Fruit fly (Drosophila melanogaster) whole organism, embryonic: ENCODE data around the gene Osi12.
A peak's percentile ranks its signal among the peaks of the same experiment; 100 is the strongest.

Experiments used
- ATbp ChIP-seq: fragments of 200-800 bp; sonication (Bioruptor generic); optimal IDR thresholded peaks from 2 replicates; lab custom pipeline; 2017; ENCODE audit warnings: missing biosample characterization, mild to moderate bottlenecking, missing genetic modification characterization, missing genetic modification reagents
- B-H1 ChIP-seq: fragments of 200-800 bp; sonication (Bioruptor generic); IDR thresholded peaks from 3 replicates; pipeline ENCODE4 v1.3.6; 2022; ENCODE audit warnings: missing biosample characterization, missing genetic modification characterization
- Bdp1 ChIP-seq: fragments of 200-800 bp; sonication (Bioruptor generic); optimal IDR thresholded peaks from 3 replicates; lab custom pipeline; 2016; ENCODE audit warnings: missing biosample characterization, missing genetic modification characterization
- Blimp-1 ChIP-seq: fragments of 200-800 bp; sonication (Bioruptor generic); optimal IDR thresholded peaks from 3 replicates; lab custom pipeline; 2018; ENCODE audit warnings: missing biosample characterization, missing genetic modification characterization, mild to moderate bottlenecking, moderate library complexity, missing genetic modification reagents
- CG10979 ChIP-seq: fragments of 200-800 bp; sonication (Bioruptor generic); optimal IDR thresholded peaks from 2 replicates; lab custom pipeline; 2018; ENCODE audit warnings: missing biosample characterization, mild to moderate bottlenecking, missing genetic modification characterization, moderate library complexity
- CG11504 ChIP-seq: fragments of 200-800 bp; sonication (Bioruptor generic); optimal IDR thresholded peaks from 3 replicates; lab custom pipeline; 2019; ENCODE audit warnings: missing biosample characterization, mild to moderate bottlenecking, missing genetic modification characterization, moderate library complexity
- CG14710 ChIP-seq: fragments of 200-800 bp; sonication (Bioruptor generic); optimal IDR thresholded peaks from 3 replicates; lab custom pipeline; 2019; ENCODE audit warnings: missing biosample characterization, mild to moderate bottlenecking, missing genetic modification characterization, moderate library complexity
- CG18262 ChIP-seq: fragments of 200-800 bp; optimal IDR thresholded peaks from 3 replicates; lab custom pipeline; 2019; ENCODE audit warnings: missing biosample characterization, mild to moderate bottlenecking, missing genetic modification characterization, moderate library complexity
- CG2199 ChIP-seq: fragments of 200-800 bp; sonication (Bioruptor generic); IDR thresholded peaks from 3 replicates; pipeline ENCODE4 v1.3.6; 2022; ENCODE audit warnings: missing biosample characterization, missing genetic modification characterization
- CG2875 ChIP-seq: fragments of 200-800 bp; sonication (Bioruptor generic); optimal IDR thresholded peaks from 2 replicates; lab custom pipeline; 2017; ENCODE audit warnings: missing biosample characterization, mild to moderate bottlenecking, missing genetic modification characterization, missing genetic modification reagents
- CG3163 ChIP-seq: fragments of 200-800 bp; sonication (Bioruptor generic); optimal IDR thresholded peaks from 3 replicates; lab custom pipeline; 2016; ENCODE audit warnings: missing biosample characterization, missing genetic modification characterization
- CG3995 ChIP-seq: fragments of 200-800 bp; sonication (Bioruptor generic); optimal IDR thresholded peaks from 3 replicates; lab custom pipeline; 2016; ENCODE audit warnings: missing biosample characterization, missing genetic modification characterization
- CG5953 ChIP-seq: fragments of 200-800 bp; sonication (Bioruptor generic); IDR thresholded peaks from 2 replicates; pipeline ENCODE4 v1.3.6; 2022; ENCODE audit warnings: missing biosample characterization, missing genetic modification characterization
- CG6175 ChIP-seq: fragments of 200-800 bp; sonication (Bioruptor generic); IDR thresholded peaks from 3 replicates; pipeline ENCODE4 v1.3.6; 2022; ENCODE audit warnings: missing biosample characterization, missing genetic modification characterization
- CG6683 ChIP-seq: fragments of 200-800 bp; sonication (Bioruptor generic); optimal IDR thresholded peaks from 2 replicates; lab custom pipeline; 2017; ENCODE audit warnings: missing biosample characterization, mild to moderate bottlenecking, missing genetic modification characterization, missing genetic modification reagents
- CG7556 ChIP-seq: fragments of 200-800 bp; sonication (Bioruptor generic); optimal IDR thresholded peaks from 2 replicates; lab custom pipeline; 2017; ENCODE audit warnings: missing biosample characterization, mild to moderate bottlenecking, missing genetic modification characterization
- CG8290 ChIP-seq, 3 experiments: fragments of 200-800 bp; sonication (Bioruptor generic); optimal IDR thresholded peaks; 2 replicates each; lab custom pipeline; 2016 to 2019; ENCODE audit warnings: missing biosample characterization in 3 of 3, missing genetic modification characterization in 3 of 3, mild to moderate bottlenecking in 2 of 3, moderate library complexity in 1 of 3
- CG8388 ChIP-seq: fragments of 200-800 bp; sonication (Bioruptor generic); optimal IDR thresholded peaks from 2 replicates; lab custom pipeline; 2019; ENCODE audit warnings: missing biosample characterization, mild to moderate bottlenecking, missing genetic modification characterization, moderate library complexity
- CG8924 ChIP-seq: fragments of 200-800 bp; optimal IDR thresholded peaks from 3 replicates; lab custom pipeline; 2019; ENCODE audit warnings: missing biosample characterization, mild to moderate bottlenecking, missing genetic modification characterization, moderate library complexity
- CG9437 ChIP-seq: fragments of 200-800 bp; sonication (Bioruptor generic); optimal IDR thresholded peaks from 2 replicates; lab custom pipeline; 2018; ENCODE audit warnings: missing biosample characterization, mild to moderate bottlenecking, missing genetic modification characterization
- CTCF ChIP-seq: fragments of 200-800 bp; sonication (Bioruptor generic); optimal IDR thresholded peaks from 2 replicates; lab custom pipeline; 2017; ENCODE audit warnings: missing biosample characterization, mild to moderate bottlenecking, missing genetic modification characterization, moderate library complexity
- CoRest ChIP-seq: fragments of 200-800 bp; sonication (Bioruptor generic); optimal IDR thresholded peaks from 3 replicates; lab custom pipeline; 2018; ENCODE audit warnings: missing biosample characterization, mild to moderate bottlenecking, missing genetic modification characterization, moderate library complexity
- D ChIP-seq, 2 experiments: fragments of 200-800 bp in 1 of 2; fragments of >200 bp in 1 of 2; sonication (Bioruptor generic) in 1 of 2; optimal IDR thresholded peaks; 2 replicates in 1 of 2; 3 replicates in 1 of 2; lab custom pipeline; 2017; ENCODE audit warnings: mild to moderate bottlenecking in 1 of 2, missing biosample characterization in 1 of 2, missing genetic modification characterization in 1 of 2, missing genetic modification reagents in 1 of 2
- Dp ChIP-seq: fragments of 200-800 bp; sonication (Bioruptor generic); optimal IDR thresholded peaks from 2 replicates; lab custom pipeline; 2018; ENCODE audit warnings: missing biosample characterization, mild to moderate bottlenecking, missing genetic modification characterization, moderate library complexity
- Eip74EF ChIP-seq, 2 experiments: fragments of 200-800 bp in 1 of 2; fragments of >200 bp in 1 of 2; sonication (Bioruptor generic) in 1 of 2; optimal IDR thresholded peaks; 2 replicates each; lab custom pipeline; 2017 to 2019; ENCODE audit warnings: missing biosample characterization in 2 of 2, missing genetic modification characterization in 2 of 2, mild to moderate bottlenecking in 1 of 2, moderate library complexity in 1 of 2
- Fer2 ChIP-seq: fragments of 200-800 bp; sonication (Bioruptor generic); optimal IDR thresholded peaks from 2 replicates; lab custom pipeline; 2018; ENCODE audit warnings: missing biosample characterization, mild to moderate bottlenecking, missing genetic modification characterization, moderate library complexity
- Hr51 ChIP-seq, 2 experiments: fragments of 200-800 bp; sonication (Bioruptor generic); optimal IDR thresholded peaks; 2 replicates in 1 of 2; 3 replicates in 1 of 2; lab custom pipeline; 2016 to 2018; ENCODE audit warnings: missing biosample characterization in 2 of 2, missing genetic modification characterization in 2 of 2, mild to moderate bottlenecking in 1 of 2, moderate library complexity in 1 of 2
- Myb ChIP-seq: fragments of 200-800 bp; sonication (Bioruptor generic); optimal IDR thresholded peaks from 2 replicates; lab custom pipeline; 2016; ENCODE audit warnings: missing biosample characterization, missing genetic modification characterization
- Nf-YA ChIP-seq: fragments of 200-800 bp; sonication (Bioruptor generic); IDR thresholded peaks from 2 replicates; pipeline ENCODE4 v1.3.6; 2022; ENCODE audit warnings: missing biosample characterization, missing genetic modification characterization
- PHDP ChIP-seq: fragments of 200-800 bp; sonication (Bioruptor generic); optimal IDR thresholded peaks from 3 replicates; lab custom pipeline; 2018; ENCODE audit warnings: missing biosample characterization, mild to moderate bottlenecking, missing genetic modification characterization, moderate library complexity
- Pdp1 ChIP-seq, 2 experiments: fragments of 200-800 bp; sonication (Bioruptor generic); optimal IDR thresholded peaks; 3 replicates each; lab custom pipeline; 2016; ENCODE audit warnings: missing biosample characterization in 2 of 2, missing genetic modification characterization in 2 of 2, mild to moderate bottlenecking in 1 of 2, moderate library complexity in 1 of 2
- Ssrp ChIP-seq: fragments of 200-800 bp; sonication (Bioruptor generic); optimal IDR thresholded peaks from 2 replicates; lab custom pipeline; 2018; ENCODE audit warnings: missing biosample characterization, mild to moderate bottlenecking, missing genetic modification characterization, moderate library complexity
- Trl ChIP-seq, 3 experiments: fragments of >200 bp in 2 of 3; fragments of 200-800 bp in 1 of 3; sonication (Bioruptor generic) in 1 of 3; optimal IDR thresholded peaks; 2 replicates in 1 of 3; 3 replicates in 2 of 3; lab custom pipeline; 2016 to 2017; ENCODE audit warnings: missing biosample characterization in 1 of 3, missing genetic modification characterization in 1 of 3
- cg ChIP-seq: fragments of 200-800 bp; sonication (Bioruptor generic); optimal IDR thresholded peaks from 3 replicates; lab custom pipeline; 2019; ENCODE audit warnings: missing biosample characterization, mild to moderate bottlenecking, missing genetic modification characterization, moderate library complexity
- dmrt99B ChIP-seq: fragments of 200-800 bp; sonication (Bioruptor generic); optimal IDR thresholded peaks from 2 replicates; lab custom pipeline; 2018; ENCODE audit warnings: missing biosample characterization, mild to moderate bottlenecking, missing genetic modification characterization, moderate library complexity
- fd96Cb ChIP-seq: fragments of 200-800 bp; sonication (Bioruptor generic); optimal IDR thresholded peaks from 2 replicates; lab custom pipeline; 2018; ENCODE audit warnings: missing biosample characterization, mild to moderate bottlenecking, missing genetic modification characterization, moderate library complexity
- gem ChIP-seq: fragments of 200-800 bp; sonication (Bioruptor generic); optimal IDR thresholded peaks from 2 replicates; lab custom pipeline; 2019; ENCODE audit warnings: missing biosample characterization, mild to moderate bottlenecking, missing genetic modification characterization, moderate library complexity
- otp ChIP-seq: fragments of 200-800 bp; sonication (Bioruptor generic); IDR thresholded peaks from 3 replicates; pipeline ENCODE4, ENCODE4 v1.3.6; 2022; ENCODE audit warnings: missing biosample characterization, missing genetic modification characterization
- pros ChIP-seq: fragments of 200-800 bp; sonication (Bioruptor generic); optimal IDR thresholded peaks from 3 replicates; lab custom pipeline; 2019; ENCODE audit warnings: missing biosample characterization, mild to moderate bottlenecking, missing genetic modification characterization, moderate library complexity
- rib ChIP-seq: fragments of 200-800 bp; sonication (Bioruptor generic); IDR thresholded peaks from 2 replicates; pipeline ENCODE4 v1.3.6; 2022; ENCODE audit warnings: missing biosample characterization, missing genetic modification characterization
- slbo ChIP-seq: fragments of 200-800 bp; sonication (Bioruptor generic); IDR thresholded peaks from 2 replicates; pipeline ENCODE4 v1.3.6; 2022; ENCODE audit warnings: missing biosample characterization, missing genetic modification characterization
- sr ChIP-seq: fragments of 200-800 bp; sonication (Bioruptor generic); IDR thresholded peaks from 3 replicates; pipeline ENCODE4 v1.3.6; 2022; ENCODE audit warnings: missing biosample characterization, missing genetic modification characterization

The Osi12 gene

DNA sequence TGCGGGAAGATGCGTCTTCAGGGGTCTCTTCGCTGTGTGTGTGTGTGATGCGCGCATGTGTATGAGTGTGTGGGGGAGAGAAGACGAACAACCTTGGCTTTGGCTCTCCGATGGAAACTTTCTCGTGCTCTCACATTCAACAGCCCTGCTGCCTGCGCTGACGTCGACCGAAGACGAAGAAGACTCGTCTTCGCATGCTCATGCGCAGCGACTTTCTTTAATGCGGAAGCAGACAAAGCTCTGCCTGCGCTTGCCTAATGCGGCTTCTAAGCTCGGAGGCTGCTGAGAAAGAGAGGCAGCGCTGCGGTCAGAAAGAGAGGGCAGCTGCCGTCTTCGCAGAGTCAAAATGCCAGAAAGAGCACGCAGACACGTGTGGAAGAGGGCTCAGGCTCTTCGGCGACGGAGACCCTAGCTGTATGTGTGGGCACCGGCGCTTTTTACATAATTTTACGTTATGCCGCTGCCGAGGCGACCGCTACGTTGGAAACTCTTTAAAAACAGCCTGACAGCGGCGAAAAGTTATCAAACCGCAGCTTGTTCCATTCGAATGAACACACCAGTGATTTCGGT lies 44.1 kb upstream of the Osi12 start, which contains the start of gene Osi6:
Osi6 (plus strand) TSS at position 520 of the 570 bp plus-strand sequence.
- TF ChIP-seq CG3163 (peak; percentile 33), Dp (GFP tag; lab: Kevin White, UChicago) (no peak), sr (GFP tag; lab: Robert Waterston, UW) (0 out of 3 replicates have a peak, but pooled peaks have one; percentile 20), pros (GFP tag; lab: Kevin White, UChicago) (peak; percentile 90), CG5953 (GFP tag; lab: Robert Waterston, UW) (0 out of 2 replicates have a peak, but pooled peaks have one; percentile 12), B-H1 (GFP tag; lab: Robert Waterston, UW) (no peak), Pdp1 (GFP tag; optimal IDR thresholded peaks at IDR 0.05; lab: Kevin White, UChicago) (peak in 1 of 2 experiments; percentile 40), Trl (optimal IDR thresholded peaks at IDR 0.05; lab: Kevin White, UChicago) (peak in 1 of 2 experiments; percentile 30), Trl (GFP tag; optimal IDR thresholded peaks at IDR 0.05; lab: Kevin White, UChicago) (no peak), cg (GFP tag; lab: Kevin White, UChicago) (peak; percentile 46), Eip74EF (GFP tag; optimal IDR thresholded peaks at IDR 0.05; lab: Kevin White, UChicago) (peak in 1 of 2 experiments; percentile 85), CG6683 (GFP tag; lab: Kevin White, UChicago) (no peak)

DNA sequence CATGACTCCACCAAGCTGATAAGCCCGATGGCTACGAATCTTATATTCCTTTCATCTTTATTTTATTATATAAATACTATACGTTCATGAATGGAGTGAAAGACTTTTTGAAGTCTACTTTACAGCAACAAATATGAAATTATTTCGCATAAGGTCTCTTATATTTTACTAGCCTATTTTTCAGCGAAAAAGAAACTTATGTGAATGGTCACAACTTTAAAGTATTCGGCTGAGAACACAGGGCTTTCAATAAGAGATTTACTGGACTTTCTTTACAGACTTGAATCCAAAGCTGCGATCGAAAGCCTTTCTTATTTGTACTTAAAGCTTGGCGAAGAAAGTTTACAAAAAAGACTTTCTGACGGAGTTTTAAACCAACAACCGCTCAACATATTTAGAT lies 39.4 kb upstream of the Osi12 start:
- TF ChIP-seq CG3995 (GFP tag; lab: Kevin White, UChicago) (peak; percentile 82), Pdp1 (GFP tag; optimal IDR thresholded peaks at IDR 0.05; lab: Kevin White, UChicago) (peak in 1 of 2 experiments; percentile 58), rib (GFP tag; lab: Robert Waterston, UW) (no peak), CTCF (GFP tag; lab: Kevin White, UChicago) (peak; percentile 46)
- TF ChIP-seq, all 482 proteins: peak for 3

DNA sequence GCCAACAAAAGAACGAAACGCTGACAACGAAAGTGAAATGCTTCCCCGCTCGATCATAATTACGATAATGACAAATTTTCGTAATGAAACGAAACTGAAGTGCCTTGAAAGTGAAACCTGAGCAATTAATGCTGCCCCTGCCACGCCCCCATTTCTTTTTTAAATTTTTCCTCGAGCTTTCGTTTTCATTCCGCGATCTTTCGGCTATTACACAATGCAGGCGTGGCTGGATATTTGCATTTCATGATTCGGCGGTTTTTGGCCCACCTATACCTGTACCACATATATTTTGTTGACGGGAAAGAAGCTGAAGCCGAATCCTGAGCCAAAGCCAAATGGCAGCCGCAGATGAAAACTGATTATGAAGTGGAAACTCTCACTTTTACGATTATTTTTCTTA lies 38.1 kb upstream of the Osi12 start:
- TF ChIP-seq CG6175 (GFP tag; lab: Robert Waterston, UW) (no peak), Blimp-1 (peak; percentile 93)

DNA sequence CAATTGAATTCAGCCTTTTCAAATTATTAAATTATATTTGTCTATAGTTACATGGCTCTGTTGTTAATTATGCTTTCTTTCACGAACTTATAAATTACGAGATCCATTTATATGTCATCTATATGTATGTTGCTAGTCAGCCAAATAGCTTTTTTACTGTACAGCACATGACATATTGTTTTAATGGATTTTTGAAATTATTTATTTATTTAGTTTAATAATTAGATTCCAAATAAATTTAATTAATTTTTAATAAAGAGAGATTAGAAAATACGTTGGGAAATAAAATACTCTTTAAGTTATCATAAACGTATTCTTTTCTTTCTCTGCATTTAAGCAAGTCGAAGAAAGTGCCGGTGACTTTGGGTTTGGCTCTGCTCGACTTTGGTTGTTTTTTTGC lies 37.0 kb upstream of the Osi12 start:
- TF ChIP-seq Hr51 (GFP tag; optimal IDR thresholded peaks at IDR 0.05; lab: Kevin White, UChicago) (peak in 1 of 2 experiments; percentile 48), CG18262 (tag; lab: Kevin White, UChicago) (peak; percentile 81), Fer2 (no peak), CG8924 (tag; lab: Kevin White, UChicago) (peak; percentile 56), CG2875 (GFP tag; lab: Kevin White, UChicago) (peak; percentile 29), fd96Cb (tag; lab: Kevin White, UChicago) (peak; percentile 49), slbo (no peak), ATbp (peak; percentile 69), D (optimal IDR thresholded peaks at IDR 0.05; lab: Kevin White, UChicago) (no peak), D (GFP tag; optimal IDR thresholded peaks at IDR 0.05; lab: Kevin White, UChicago) (peak; percentile 23), Ssrp (tag; lab: Kevin White, UChicago) (peak; percentile 65), CG2199 (GFP tag; lab: Robert Waterston, UW) (no peak), CG9437 (peak; percentile 42), otp (GFP tag; lab: Robert Waterston, UW) (no peak), CG11504 (tag; lab: Kevin White, UChicago) (peak; percentile 43), CoRest (tag; lab: Kevin White, UChicago) (peak; percentile 44), CG10979 (tag; lab: Kevin White, UChicago) (peak; percentile 68), CG8388 (peak; percentile 56), CG7556 (GFP tag; lab: Kevin White, UChicago) (peak; percentile 47), gem (tag; lab: Kevin White, UChicago) (peak; percentile 70), CG14710 (tag; lab: Kevin White, UChicago) (peak; percentile 46), Eip74EF (GFP tag; optimal IDR thresholded peaks at IDR 0.05; lab: Kevin White, UChicago) (peak in 1 of 2 experiments; percentile 60), Bdp1 (GFP tag; lab: Kevin White, UChicago) (no peak), dmrt99B (tag; lab: Kevin White, UChicago) (peak; percentile 70), PHDP (tag; lab: Kevin White, UChicago) (peak; percentile 31), Nf-YA (no peak), CG8290 (GFP tag; optimal IDR thresholded peaks at IDR 0.05; lab: Kevin White, UChicago) (no peak), CG8290 (tag; optimal IDR thresholded peaks at IDR 0.05; lab: Kevin White, UChicago) (no peak), Myb (GFP tag; lab: Kevin White, UChicago) (no peak)
